Fruit fly (Drosophila melanogaster) whole organism, embryonic: ENCODE measurements around the gene CG10947.
A peak's percentile ranks its signal among the peaks of the same experiment; 100 is the strongest.

Experiments
- Ada2b ChIP-seq: fragments of 200-800 bp; sonication (Bioruptor generic); IDR thresholded peaks from 2 replicates; pipeline ENCODE4 v1.3.6; 2022; ENCODE audit warnings: missing biosample characterization, missing genetic modification characterization
- Awh ChIP-seq: fragments of 200-800 bp; sonication (Bioruptor generic); IDR thresholded peaks from 2 replicates; pipeline ENCODE4, ENCODE4 v1.3.6; 2022; ENCODE audit warnings: missing biosample characterization, missing genetic modification characterization
- C15 ChIP-seq: fragments of 200-800 bp; sonication (Bioruptor generic); IDR thresholded peaks from 3 replicates; pipeline ENCODE4 v1.3.6; 2022; ENCODE audit warnings: missing biosample characterization, missing genetic modification characterization
- CG10267 ChIP-seq: fragments of 200-800 bp; sonication (Bioruptor generic); optimal IDR thresholded peaks from 2 replicates; lab custom pipeline; 2018; ENCODE audit warnings: missing biosample characterization, mild to moderate bottlenecking, missing genetic modification characterization, moderate library complexity
- CG10979 ChIP-seq: fragments of 200-800 bp; sonication (Bioruptor generic); optimal IDR thresholded peaks from 2 replicates; lab custom pipeline; 2018; ENCODE audit warnings: missing biosample characterization, mild to moderate bottlenecking, missing genetic modification characterization, moderate library complexity
- CG11560 ChIP-seq: fragments of 200-800 bp; sonication (Bioruptor generic); IDR thresholded peaks from 3 replicates; pipeline ENCODE4 v1.3.6; 2022; ENCODE audit warnings: missing biosample characterization, missing genetic modification characterization
- CG11695 ChIP-seq: fragments of 200-800 bp; sonication (Bioruptor generic); IDR thresholded peaks from 3 replicates; pipeline ENCODE4 v1.3.6; 2022; ENCODE audit warnings: missing biosample characterization, missing genetic modification characterization
- CG13296 ChIP-seq: fragments of 200-800 bp; sonication (Bioruptor generic); optimal IDR thresholded peaks from 3 replicates; lab custom pipeline; 2018; ENCODE audit warnings: missing biosample characterization, mild to moderate bottlenecking, missing genetic modification characterization
- CG1603 ChIP-seq: fragments of 200-800 bp; sonication (Bioruptor generic); optimal IDR thresholded peaks from 2 replicates; lab custom pipeline; 2019; ENCODE audit warnings: missing biosample characterization, mild to moderate bottlenecking, missing genetic modification characterization, moderate library complexity
- CG1647 ChIP-seq: fragments of 200-800 bp; sonication (Bioruptor generic); optimal IDR thresholded peaks from 3 replicates; lab custom pipeline; 2016; ENCODE audit warnings: missing biosample characterization, missing genetic modification characterization
- CG18599 ChIP-seq: fragments of 200-800 bp; sonication (Bioruptor generic); optimal IDR thresholded peaks from 3 replicates; lab custom pipeline; 2017; ENCODE audit warnings: missing biosample characterization, missing genetic modification characterization, mild to moderate bottlenecking, moderate library complexity, missing genetic modification reagents
- CG2129 ChIP-seq: fragments of 200-800 bp; sonication (Bioruptor generic); IDR thresholded peaks from 2 replicates; pipeline ENCODE4 v1.3.6; 2022; ENCODE audit warnings: missing biosample characterization, missing genetic modification characterization; ENCODE audit not compliant: partially characterized antibody
- CG2875 ChIP-seq: fragments of 200-800 bp; sonication (Bioruptor generic); optimal IDR thresholded peaks from 2 replicates; lab custom pipeline; 2017; ENCODE audit warnings: missing biosample characterization, mild to moderate bottlenecking, missing genetic modification characterization, missing genetic modification reagents
- CG30403 ChIP-seq: fragments of 200-800 bp; sonication (Bioruptor generic); optimal IDR thresholded peaks from 3 replicates; lab custom pipeline; 2016; ENCODE audit warnings: missing biosample characterization, missing genetic modification characterization
- CG34376 ChIP-seq: fragments of 200-800 bp; sonication (Bioruptor generic); optimal IDR thresholded peaks from 2 replicates; lab custom pipeline; 2018; ENCODE audit warnings: missing biosample characterization, mild to moderate bottlenecking, missing genetic modification characterization
- CG4424 ChIP-seq: fragments of 200-800 bp; sonication (Bioruptor generic); optimal IDR thresholded peaks from 3 replicates; lab custom pipeline; 2016; ENCODE audit warnings: missing biosample characterization, missing genetic modification characterization
- CG6175 ChIP-seq: fragments of 200-800 bp; sonication (Bioruptor generic); IDR thresholded peaks from 3 replicates; pipeline ENCODE4 v1.3.6; 2022; ENCODE audit warnings: missing biosample characterization, missing genetic modification characterization
- CG6683 ChIP-seq: fragments of 200-800 bp; sonication (Bioruptor generic); optimal IDR thresholded peaks from 2 replicates; lab custom pipeline; 2017; ENCODE audit warnings: missing biosample characterization, mild to moderate bottlenecking, missing genetic modification characterization, missing genetic modification reagents
- D ChIP-seq, 2 experiments: fragments of 200-800 bp in 1 of 2; fragments of >200 bp in 1 of 2; sonication (Bioruptor generic) in 1 of 2; optimal IDR thresholded peaks; 2 replicates in 1 of 2; 3 replicates in 1 of 2; lab custom pipeline; 2017; ENCODE audit warnings: mild to moderate bottlenecking in 1 of 2, missing biosample characterization in 1 of 2, missing genetic modification characterization in 1 of 2, missing genetic modification reagents in 1 of 2
- D19B ChIP-seq: fragments of 200-800 bp; sonication (Bioruptor generic); optimal IDR thresholded peaks from 2 replicates; lab custom pipeline; 2017; ENCODE audit warnings: missing biosample characterization, mild to moderate bottlenecking, missing genetic modification characterization
- HLH3B ChIP-seq: fragments of 200-800 bp; sonication (Bioruptor generic); IDR thresholded peaks from 2 replicates; pipeline ENCODE4 v1.3.6; 2022; ENCODE audit warnings: missing biosample characterization, missing genetic modification characterization
- HLH54F ChIP-seq: fragments of 200-800 bp; sonication (Bioruptor generic); optimal IDR thresholded peaks from 3 replicates; lab custom pipeline; 2016; ENCODE audit warnings: missing biosample characterization, missing genetic modification characterization
- HmgZ ChIP-seq: fragments of 200-800 bp; sonication (Bioruptor generic); optimal IDR thresholded peaks from 2 replicates; lab custom pipeline; 2018; ENCODE audit warnings: missing biosample characterization, mild to moderate bottlenecking, missing genetic modification characterization
- Spps ChIP-seq: fragments of 200-800 bp; sonication (Bioruptor generic); optimal IDR thresholded peaks from 2 replicates; lab custom pipeline; 2018; ENCODE audit warnings: missing biosample characterization, mild to moderate bottlenecking, missing genetic modification characterization
- Sry-β ChIP-seq: fragments of 200-800 bp; sonication (Bioruptor generic); optimal IDR thresholded peaks from 2 replicates; lab custom pipeline; 2018; ENCODE audit warnings: missing biosample characterization, mild to moderate bottlenecking, missing genetic modification characterization, moderate library complexity
- Taf1 ChIP-seq: fragments of 200-800 bp; sonication (Bioruptor generic); IDR thresholded peaks from 2 replicates; pipeline ENCODE4 v1.3.6; 2022; ENCODE audit warnings: missing biosample characterization, missing genetic modification characterization
- Vsx1 ChIP-seq: fragments of 200-800 bp; sonication (Bioruptor generic); optimal IDR thresholded peaks from 2 replicates; lab custom pipeline; 2017; ENCODE audit warnings: missing biosample characterization, mild to moderate bottlenecking, missing genetic modification characterization, missing genetic modification reagents
- ac ChIP-seq: fragments of 200-800 bp; sonication (Bioruptor generic); optimal IDR thresholded peaks from 3 replicates; lab custom pipeline; 2017; ENCODE audit warnings: missing biosample characterization, mild to moderate bottlenecking, missing genetic modification characterization
- aop ChIP-seq: fragments of 200-800 bp; sonication (Bioruptor generic); IDR thresholded peaks from 2 replicates; pipeline ENCODE4 v1.3.6; 2022; ENCODE audit warnings: missing biosample characterization, missing genetic modification characterization
- ara ChIP-seq: fragments of 200-800 bp; sonication (Bioruptor generic); IDR thresholded peaks from 2 replicates; pipeline ENCODE4 v1.3.6; 2022; ENCODE audit warnings: missing biosample characterization, missing genetic modification characterization
- ash1 ChIP-seq: fragments of 200-800 bp; sonication (Bioruptor generic); optimal IDR thresholded peaks from 2 replicates; lab custom pipeline; 2018; ENCODE audit warnings: missing biosample characterization, mild to moderate bottlenecking, missing genetic modification characterization
- ato ChIP-seq: fragments of 200-800 bp; sonication (Bioruptor generic); IDR thresholded peaks from 2 replicates; pipeline ENCODE4 v1.3.6; 2022; ENCODE audit warnings: missing biosample characterization, missing genetic modification characterization; ENCODE audit not compliant: partially characterized antibody
- az2 ChIP-seq: fragments of 200-800 bp; sonication (Bioruptor generic); optimal IDR thresholded peaks from 3 replicates; lab custom pipeline; 2016; ENCODE audit warnings: missing biosample characterization, missing genetic modification characterization
- cad ChIP-seq: fragments of >200 bp; optimal IDR thresholded peaks from 2 replicates; lab custom pipeline; 2017; ENCODE audit warnings: missing biosample characterization, missing genetic modification characterization
- caup ChIP-seq: fragments of 200-800 bp; sonication (Bioruptor generic); optimal IDR thresholded peaks from 3 replicates; lab custom pipeline; 2017; ENCODE audit warnings: missing biosample characterization, mild to moderate bottlenecking, missing genetic modification characterization, moderate library complexity; ENCODE audit not compliant: severe bottlenecking
- chif ChIP-seq, 2 experiments: fragments of 200-800 bp; sonication (Bioruptor generic); optimal IDR thresholded peaks; 3 replicates each; lab custom pipeline; 2016; ENCODE audit warnings: missing biosample characterization in 2 of 2, missing genetic modification characterization in 2 of 2
- dimm ChIP-seq: fragments of 200-800 bp; sonication (Bioruptor generic); IDR thresholded peaks from 2 replicates; pipeline ENCODE4 v1.3.6; 2022; ENCODE audit warnings: missing biosample characterization, missing genetic modification characterization
- eve ChIP-seq, 2 experiments: fragments of >200 bp; optimal IDR thresholded peaks; 2 replicates each; lab custom pipeline; 2017; ENCODE audit warnings: missing biosample characterization in 2 of 2, missing genetic modification characterization in 2 of 2
- hbn ChIP-seq: fragments of 200-800 bp; sonication (Bioruptor generic); IDR thresholded peaks from 2 replicates; pipeline ENCODE4 v1.3.6; 2022; ENCODE audit warnings: missing biosample characterization, missing genetic modification characterization; ENCODE audit not compliant: partially characterized antibody
- inv ChIP-seq: fragments of 200-800 bp; sonication (Bioruptor generic); IDR thresholded peaks from 2 replicates; pipeline ENCODE4 v1.3.6; 2022; ENCODE audit warnings: missing biosample characterization, missing genetic modification characterization; ENCODE audit not compliant: partially characterized antibody
- nom ChIP-seq: fragments of 200-800 bp; sonication (Bioruptor generic); optimal IDR thresholded peaks from 2 replicates; lab custom pipeline; 2017; ENCODE audit warnings: missing biosample characterization, missing genetic modification characterization, mild to moderate bottlenecking, moderate library complexity, missing genetic modification reagents
- pan ChIP-seq, 4 experiments: fragments of >200 bp in 3 of 4; fragments of 200-800 bp in 1 of 4; sonication (Bioruptor generic) in 1 of 4; optimal IDR thresholded peaks in 3 of 4; IDR thresholded peaks in 1 of 4; 2 replicates each; pipeline versions ENCODE4 v1.3.6 to Lab custom; 2017 to 2022; ENCODE audit warnings: missing biosample characterization in 2 of 4, missing genetic modification characterization in 2 of 4, mixed read lengths in 1 of 4
- prd ChIP-seq, 3 experiments: fragments of >200 bp in 2 of 3; fragments of 200-800 bp in 1 of 3; sonication (Bioruptor generic) in 1 of 3; optimal IDR thresholded peaks in 2 of 3; IDR thresholded peaks in 1 of 3; 2 replicates in 2 of 3; 3 replicates in 1 of 3; pipeline versions ENCODE4 v1.3.6 to Lab custom; 2017 to 2022; ENCODE audit warnings: missing biosample characterization in 1 of 3, missing genetic modification characterization in 1 of 3
- pros ChIP-seq: fragments of 200-800 bp; sonication (Bioruptor generic); optimal IDR thresholded peaks from 3 replicates; lab custom pipeline; 2019; ENCODE audit warnings: missing biosample characterization, mild to moderate bottlenecking, missing genetic modification characterization, moderate library complexity
- run ChIP-seq: fragments of 200-800 bp; sonication (Bioruptor generic); optimal IDR thresholded peaks from 3 replicates; lab custom pipeline; 2018; ENCODE audit warnings: missing biosample characterization, mild to moderate bottlenecking, missing genetic modification characterization
- sens ChIP-seq: fragments of 200-800 bp; sonication (Bioruptor generic); peaks from one replicate; lab custom pipeline; 2016; ENCODE audit warnings: missing biosample characterization, missing genetic modification characterization
- ttk ChIP-seq: fragments of 200-800 bp; sonication (Bioruptor generic); IDR thresholded peaks from 2 replicates; pipeline ENCODE4 v2.1.2; 2022; ENCODE audit warnings: missing biosample characterization, missing genetic modification characterization
- tup ChIP-seq: fragments of 200-800 bp; sonication (Bioruptor generic); optimal IDR thresholded peaks from 2 replicates; lab custom pipeline; 2016; ENCODE audit warnings: missing biosample characterization, mild to moderate bottlenecking, missing genetic modification characterization, moderate library complexity
- usp ChIP-seq: fragments of >200 bp; optimal IDR thresholded peaks from 2 replicates; lab custom pipeline; 2017; ENCODE audit warnings: missing biosample characterization, missing genetic modification characterization

The CG10947 gene

dm6 chr2L:20370151-20370550 is 44.4 kb downstream of the CG10947 start:
- TF ChIP-seq sens (GFP tag; lab: Kevin White, UChicago) (no peak), ttk (no peak), chif (GFP tag; optimal IDR thresholded peaks at IDR 0.05; lab: Kevin White, UChicago) (no peak), Vsx1 (GFP tag; lab: Kevin White, UChicago) (no peak), CG18599 (peak; percentile 1), usp (no peak), eve (GFP tag; optimal IDR thresholded peaks at IDR 0.05; lab: Kevin White, UChicago) (no peak), dimm (no peak), pros (GFP tag; lab: Kevin White, UChicago) (no peak), ato (no peak), Awh (GFP tag; lab: Robert Waterston, UW) (peak; percentile 40; the same call in 1 of the 2 replicates), aop (GFP tag; lab: Robert Waterston, UW) (no peak), CG2875 (no peak), caup (GFP tag; lab: Kevin White, UChicago) (no peak), CG6683 (no peak), CG13296 (GFP tag; lab: Kevin White, UChicago) (no peak), CG4424 (peak; percentile 21), D19B (GFP tag; lab: Kevin White, UChicago) (no peak), az2 (GFP tag; lab: Kevin White, UChicago) (no peak), inv (no peak), ash1 (GFP tag; lab: Kevin White, UChicago) (no peak), run (no peak), CG1647 (GFP tag; lab: Kevin White, UChicago) (no peak), pan (optimal IDR thresholded peaks at IDR 0.05; lab: Kevin White, UChicago) (no peak), pan (GFP tag; optimal IDR thresholded peaks at IDR 0.05 in 1 of 2, IDR thresholded peaks at IDR 0.05 in 1 of 2) (peak in 1 of 2 experiments; percentile 20), prd (optimal IDR thresholded peaks at IDR 0.05; lab: Kevin White, UChicago) (no peak), prd (GFP tag; IDR thresholded peaks at IDR 0.05; lab: Robert Waterston, UW) (0 out of 3 replicates have a peak, but pooled peaks have one; percentile 29), HmgZ (no peak), C15 (no peak), nom (GFP tag; lab: Kevin White, UChicago) (no peak), Ada2b (GFP tag; lab: Robert Waterston, UW) (peak; percentile 26; the same call in 1 of the 2 replicates), tup (no peak), HLH54F (GFP tag; lab: Kevin White, UChicago) (no peak), ac (no peak), CG11560 (tag; lab: Robert Waterston, UW) (no peak), CG30403 (GFP tag; lab: Kevin White, UChicago) (peak; percentile 9), CG10979 (tag; lab: Kevin White, UChicago) (peak; percentile 29), CG34376 (GFP tag; lab: Kevin White, UChicago) (no peak), CG1603 (tag; lab: Kevin White, UChicago) (no peak), hbn (GFP tag; lab: Robert Waterston, UW) (no peak), Sry-β (GFP tag; lab: Kevin White, UChicago) (no peak), cad (GFP tag; lab: Kevin White, UChicago) (no peak), HLH3B (GFP tag; lab: Robert Waterston, UW) (no peak), ara (GFP tag; lab: Robert Waterston, UW) (no peak), CG2129 (no peak), Taf1 (GFP tag; lab: Robert Waterston, UW) (no peak), CG11695 (0 out of 3 replicates have a peak, but pooled peaks have one; percentile 36), D (optimal IDR thresholded peaks at IDR 0.05; lab: Kevin White, UChicago) (no peak), D (GFP tag; optimal IDR thresholded peaks at IDR 0.05; lab: Kevin White, UChicago) (peak; percentile 5), CG6175 (GFP tag; lab: Robert Waterston, UW) (no peak), Spps (no peak), CG10267 (tag; lab: Kevin White, UChicago) (no peak)
